Worm (Caenorhabditis elegans) whole organism, L4 larva: ENCODE data around the gene C04G6.6.

Source experiments
- D1046.2 ChIP-seq: fragments of 200-800 bp; sonication (Bioruptor generic); IDR thresholded peaks from 2 replicates; pipeline ENCODE4 v1.3.6; 2022; ENCODE audit warnings: missing genetic modification characterization, missing compliant biosample characterization
- F10B5.3 ChIP-seq: sonication (generic microtip); optimal IDR thresholded peaks from 2 replicates; lab custom pipeline; 2016; ENCODE audit warnings: mild to moderate bottlenecking, missing genetic modification characterization, missing compliant biosample characterization
- F26F4.8 ChIP-seq: fragments of 200-800 bp; sonication (Bioruptor generic); conservative IDR thresholded peaks from 2 replicates; pipeline ENCODE4 v1.3.6; 2022; ENCODE audit warnings: missing genetic modification characterization, missing compliant biosample characterization
- F49E8.2 ChIP-seq: sonication (generic microtip); optimal IDR thresholded peaks from 2 replicates; lab custom pipeline; 2016; ENCODE audit warnings: missing compliant biosample characterization, mild to moderate bottlenecking, missing genetic modification characterization, borderline replicate concordance
- R02D3.7 ChIP-seq: fragments of 150-350 bp; sonication (generic microtip); optimal IDR thresholded peaks from 3 replicates; lab custom pipeline; 2014; ENCODE audit warnings: missing biosample characterization, missing genetic modification characterization
- T20F7.1 ChIP-seq: fragments of 200-800 bp; sonication (Bioruptor generic); optimal IDR thresholded peaks from 2 replicates; lab custom pipeline; 2018; ENCODE audit warnings: mild to moderate bottlenecking, missing genetic modification characterization, missing compliant biosample characterization
- T26A8.4 ChIP-seq: fragments of 200-800 bp; sonication (Bioruptor generic); IDR thresholded peaks from 2 replicates; pipeline ENCODE4 v1.3.6; 2022; ENCODE audit warnings: missing genetic modification characterization, missing compliant biosample characterization
- Y105C5A.15 ChIP-seq: fragments of 200-800 bp; sonication (Bioruptor generic); IDR thresholded peaks from 2 replicates; pipeline ENCODE4 v1.3.6; 2022; ENCODE audit warnings: missing genetic modification characterization, missing compliant biosample characterization
- ZK337.2 ChIP-seq: fragments of 200-800 bp; sonication (Bioruptor generic); IDR thresholded peaks from 2 replicates; pipeline ENCODE4 v1.3.6; 2022; ENCODE audit warnings: missing genetic modification reagents, missing genetic modification characterization, missing compliant biosample characterization
- attf-4 ChIP-seq: sonication (generic microtip); optimal IDR thresholded peaks from 3 replicates; lab custom pipeline; 2017; ENCODE audit warnings: missing biosample characterization, missing genetic modification characterization
- ceh-62 ChIP-seq: sonication (generic microtip); optimal IDR thresholded peaks from 2 replicates; lab custom pipeline; 2017; ENCODE audit warnings: missing biosample characterization, missing genetic modification characterization
- ceh-82 ChIP-seq: sonication (generic microtip); optimal IDR thresholded peaks from 2 replicates; lab custom pipeline; 2017; ENCODE audit warnings: missing biosample characterization, missing genetic modification characterization
- daf-12 ChIP-seq: fragments of 150-350 bp; optimal IDR thresholded peaks from 2 replicates; lab custom pipeline; 2014; ENCODE audit warnings: missing biosample characterization, missing genetic modification reagents, missing genetic modification characterization
- daf-16 ChIP-seq, 3 experiments: sonication (generic microtip); optimal IDR thresholded peaks; 2 replicates each; lab custom pipeline; 2016 to 2017; ENCODE audit warnings: missing genetic modification characterization in 3 of 3, missing genetic modification reagents in 3 of 3, mild to moderate bottlenecking in 2 of 3, missing compliant biosample characterization in 2 of 3, missing biosample characterization in 1 of 3, moderate library complexity in 1 of 3
- daf-19 ChIP-seq: fragments of 200-800 bp; sonication (Bioruptor generic); conservative IDR thresholded peaks from 2 replicates; pipeline ENCODE4 v1.3.6; 2022; ENCODE audit warnings: missing genetic modification characterization, missing compliant biosample characterization
- dmd-9 ChIP-seq: fragments of 200-800 bp; sonication (Bioruptor generic); IDR thresholded peaks from 2 replicates; pipeline ENCODE4 v1.3.6; 2022; ENCODE audit warnings: missing genetic modification reagents, missing genetic modification characterization, missing compliant biosample characterization
- dpl-1 ChIP-seq: fragments of 150-350 bp; optimal IDR thresholded peaks from 2 replicates; lab custom pipeline; 2014; ENCODE audit warnings: missing biosample characterization, missing genetic modification reagents, missing genetic modification characterization
- hif-1 ChIP-seq, 2 experiments: sonication (generic microtip); optimal IDR thresholded peaks; 2 replicates each; lab custom pipeline; 2016 to 2017; ENCODE audit warnings: missing compliant biosample characterization in 2 of 2, missing genetic modification characterization in 2 of 2, missing genetic modification reagents in 2 of 2, missing genotype in 2 of 2, mild to moderate bottlenecking in 1 of 2
- hlh-30 ChIP-seq: sonication (generic microtip); optimal IDR thresholded peaks from 2 replicates; lab custom pipeline; 2017; ENCODE audit warnings: antibody characterized with exemption, mild to moderate bottlenecking, missing genetic modification characterization, missing compliant biosample characterization; ENCODE audit not compliant: insufficient read depth
- lin-13 ChIP-seq: fragments of 150-350 bp; optimal IDR thresholded peaks from 2 replicates; lab custom pipeline; 2014; ENCODE audit warnings: missing biosample characterization, missing genetic modification reagents, missing genetic modification characterization
- lin-38 ChIP-seq: fragments of 200-800 bp; sonication (Bioruptor generic); IDR thresholded peaks from 2 replicates; pipeline ENCODE4 v1.3.6; 2022; ENCODE audit warnings: missing genetic modification reagents, missing genetic modification characterization, missing compliant biosample characterization
- lsy-2 ChIP-seq, 2 experiments: fragments of 150-350 bp in 1 of 2; sonication (generic microtip) in 1 of 2; optimal IDR thresholded peaks; 2 replicates each; lab custom pipeline; 2014 to 2017; ENCODE audit warnings: missing biosample characterization in 2 of 2, missing genetic modification characterization in 2 of 2
- madf-5 ChIP-seq, 2 experiments: fragments of 200-800 bp; sonication (Bioruptor generic); IDR thresholded peaks; 2 replicates each; pipeline ENCODE4 v1.3.6; 2022; ENCODE audit warnings: missing compliant biosample characterization in 2 of 2, missing genetic modification characterization in 2 of 2
- madf-9 ChIP-seq: fragments of 200-800 bp; sonication (Bioruptor generic); conservative IDR thresholded peaks from 2 replicates; pipeline ENCODE4 v1.3.6; 2022; ENCODE audit warnings: missing genetic modification reagents, missing genetic modification characterization, missing compliant biosample characterization
- mep-1 ChIP-seq: fragments of 150-350 bp; sonication (generic microtip); optimal IDR thresholded peaks from 3 replicates; lab custom pipeline; 2014; ENCODE audit warnings: missing biosample characterization, missing genetic modification characterization
- mxl-2 ChIP-seq: fragments of 200-800 bp; sonication (Bioruptor generic); conservative IDR thresholded peaks from 2 replicates; pipeline ENCODE4 v1.3.6; 2022; ENCODE audit warnings: missing genetic modification reagents, missing genetic modification characterization, missing compliant biosample characterization
- mxl-3 ChIP-seq: fragments of 200-800 bp; sonication (Bioruptor generic); optimal IDR thresholded peaks from 2 replicates; lab custom pipeline; 2018; ENCODE audit warnings: mild to moderate bottlenecking, missing genetic modification characterization, missing compliant biosample characterization
- nhr-10 ChIP-seq: fragments of 150-350 bp; optimal IDR thresholded peaks from 2 replicates; lab custom pipeline; 2014; ENCODE audit warnings: missing biosample characterization, missing genetic modification characterization
- nhr-11 ChIP-seq: fragments of 150-350 bp; optimal IDR thresholded peaks from 2 replicates; lab custom pipeline; 2014; ENCODE audit warnings: missing biosample characterization, missing genetic modification characterization
- nhr-237 ChIP-seq: sonication (generic microtip); optimal IDR thresholded peaks from 2 replicates; lab custom pipeline; 2017; ENCODE audit warnings: missing biosample characterization, missing genetic modification characterization
- nhr-28 ChIP-seq: fragments of 150-350 bp; optimal IDR thresholded peaks from 2 replicates; lab custom pipeline; 2014; ENCODE audit warnings: missing biosample characterization, missing genetic modification characterization
- nhr-6 ChIP-seq: fragments of 150-350 bp; optimal IDR thresholded peaks from 2 replicates; lab custom pipeline; 2014; ENCODE audit warnings: missing biosample characterization, missing genetic modification characterization
- nhr-77 ChIP-seq: fragments of 150-350 bp; optimal IDR thresholded peaks from 2 replicates; lab custom pipeline; 2014; ENCODE audit warnings: missing biosample characterization, missing genetic modification characterization
- pha-4 ChIP-seq, 2 experiments: fragments of 150-350 bp in 1 of 2; fragments of 200-800 bp in 1 of 2; sonication (Bioruptor generic) in 1 of 2; IDR thresholded peaks in 1 of 2; optimal IDR thresholded peaks in 1 of 2; 2 replicates each; pipeline versions ENCODE4 v1.3.6 to Lab custom; 2014 to 2022; ENCODE audit warnings: missing genetic modification characterization in 2 of 2, missing genetic modification reagents in 2 of 2, missing biosample characterization in 1 of 2, missing compliant biosample characterization in 1 of 2
- php-3 ChIP-seq: fragments of 200-800 bp; sonication (Bioruptor generic); IDR thresholded peaks from 2 replicates; pipeline ENCODE4 v1.3.6; 2022; ENCODE audit warnings: missing genetic modification reagents, missing genetic modification characterization, missing compliant biosample characterization
- pqm-1 ChIP-seq: sonication (generic microtip); optimal IDR thresholded peaks from 2 replicates; lab custom pipeline; 2017; ENCODE audit warnings: missing biosample characterization, missing genetic modification characterization
- rbr-2 ChIP-seq: sonication (generic microtip); optimal IDR thresholded peaks from 2 replicates; lab custom pipeline; 2016; ENCODE audit warnings: missing genotype, missing genetic modification characterization, missing compliant biosample characterization
- sdz-12 ChIP-seq: fragments of 200-800 bp; sonication (Bioruptor generic); optimal IDR thresholded peaks from 2 replicates; lab custom pipeline; 2018; ENCODE audit warnings: mild to moderate bottlenecking, missing genetic modification characterization, missing compliant biosample characterization
- set-16 ChIP-seq: fragments of 200-800 bp; sonication (Bioruptor generic); IDR thresholded peaks from 2 replicates; pipeline ENCODE4 v1.3.6; 2022; ENCODE audit warnings: missing genetic modification reagents, missing genetic modification characterization, missing compliant biosample characterization
- skn-1 ChIP-seq: fragments of 150-350 bp; optimal IDR thresholded peaks from 2 replicates; lab custom pipeline; 2014; ENCODE audit warnings: missing biosample characterization, missing genetic modification characterization
- snpc-1.2 ChIP-seq: fragments of 200-800 bp; sonication (Bioruptor generic); IDR thresholded peaks from 2 replicates; pipeline ENCODE4 v1.3.6; 2022; ENCODE audit warnings: missing genetic modification reagents, missing genetic modification characterization, missing compliant biosample characterization
- snpc-4 ChIP-seq: fragments of 150-350 bp; optimal IDR thresholded peaks from 2 replicates; lab custom pipeline; 2014; ENCODE audit warnings: missing biosample characterization, missing genetic modification characterization
- spr-3 ChIP-seq: fragments of 200-800 bp; sonication (Bioruptor generic); optimal IDR thresholded peaks from 2 replicates; lab custom pipeline; 2018; ENCODE audit warnings: mild to moderate bottlenecking, missing genetic modification characterization, missing compliant biosample characterization
- tag-97 ChIP-seq: fragments of 200-800 bp; sonication (Bioruptor generic); IDR thresholded peaks from 2 replicates; pipeline ENCODE4 v1.3.6; 2022; ENCODE audit warnings: missing genetic modification characterization, missing compliant biosample characterization
- unc-130 ChIP-seq: sonication (generic microtip); optimal IDR thresholded peaks from 2 replicates; lab custom pipeline; 2016; ENCODE audit warnings: missing genetic modification reagents, missing genetic modification characterization, missing compliant biosample characterization
- unc-39 ChIP-seq: sonication (generic microtip); optimal IDR thresholded peaks from 2 replicates; lab custom pipeline; 2017; ENCODE audit warnings: missing biosample characterization, missing genetic modification characterization
- zfp-2 ChIP-seq: sonication (generic microtip); optimal IDR thresholded peaks from 2 replicates; lab custom pipeline; 2016; ENCODE audit warnings: mild to moderate bottlenecking, missing genetic modification characterization, missing compliant biosample characterization
- zfp-3 ChIP-seq: fragments of 200-800 bp; sonication (Bioruptor generic); conservative IDR thresholded peaks from 2 replicates; pipeline ENCODE4 v1.3.6; 2022; ENCODE audit warnings: missing genetic modification reagents, missing genetic modification characterization, missing compliant biosample characterization
- zip-2 ChIP-seq: fragments of 150-350 bp; optimal IDR thresholded peaks from 2 replicates; lab custom pipeline; 2014; ENCODE audit warnings: missing biosample characterization, missing genetic modification characterization
- ztf-11 ChIP-seq: fragments of 150-350 bp; optimal IDR thresholded peaks from 2 replicates; lab custom pipeline; 2014; ENCODE audit warnings: missing biosample characterization, missing genetic modification characterization
- ztf-7 ChIP-seq: fragments of 150-350 bp; optimal IDR thresholded peaks from 2 replicates; lab custom pipeline; 2014; ENCODE audit warnings: missing biosample characterization, missing genetic modification characterization

C04G6.6 gene

DNA sequence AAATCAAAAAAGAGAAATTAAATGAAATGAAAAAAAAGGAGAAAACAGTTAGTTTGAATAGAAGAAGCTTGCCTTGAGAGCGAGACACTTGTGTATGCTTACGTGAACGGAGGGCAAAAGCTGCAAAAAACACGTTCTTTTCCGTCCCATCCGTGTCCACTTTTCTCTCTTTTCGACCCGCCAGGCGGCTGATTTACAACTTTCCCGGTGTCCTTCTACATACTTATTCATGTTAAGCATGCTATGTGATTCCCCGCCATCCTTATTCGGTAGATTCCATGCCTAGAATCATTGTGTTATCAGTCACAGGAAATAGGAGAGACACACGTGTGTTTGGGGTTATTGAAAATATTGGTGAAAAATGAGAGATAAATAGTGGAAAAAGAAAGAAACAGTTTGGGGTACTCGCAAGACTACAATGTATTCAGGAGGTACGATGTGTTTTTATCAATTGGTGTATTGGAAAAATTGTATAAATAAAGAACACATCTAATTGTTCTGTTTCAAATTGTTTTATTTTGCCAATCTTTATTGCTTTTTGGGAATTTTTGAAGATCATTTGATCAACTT lies 42.5 kb upstream of the C04G6.6 start, which contains the start of gene nas-29:
nas-29 (minus strand) TSS at position 92 of the 570 bp plus-strand sequence.
- TF ChIP-seq D1046.2 (GFP tag; lab: Robert Waterston, UW) (no peak), nhr-11 (tag; lab: Kevin White, UChicago) (no peak), spr-3 (GFP tag; lab: Kevin White, UChicago) (no peak), T26A8.4 (no peak), pha-4 (GFP tag; IDR thresholded peaks at IDR 0.05; lab: Robert Waterston, UW) (no peak), pha-4 (tag; optimal IDR thresholded peaks at IDR 0.05; lab: Kevin White, UChicago) (no peak), attf-4 (tag; lab: Kevin White, UChicago) (no peak), F10B5.3 (tag; lab: Kevin White, UChicago) (no peak), nhr-237 (tag; lab: Kevin White, UChicago) (no peak), F26F4.8 (GFP tag; lab: Robert Waterston, UW) (no peak), set-16 (GFP tag; lab: Robert Waterston, UW) (no peak), tag-97 (no peak), php-3 (GFP tag; lab: Robert Waterston, UW) (no peak), zfp-2 (tag; lab: Kevin White, UChicago) (no peak), unc-39 (tag; lab: Kevin White, UChicago) (no peak), mxl-3 (GFP tag; lab: Kevin White, UChicago) (peak; percentile 93), ceh-62 (tag; lab: Kevin White, UChicago) (no peak), lin-38 (no peak), rbr-2 (tag; lab: Kevin White, UChicago) (no peak), hif-1 (tag; optimal IDR thresholded peaks at IDR 0.05; lab: Kevin White, UChicago) (no peak), dmd-9 (GFP tag; lab: Robert Waterston, UW) (no peak), daf-12 (tag; lab: Kevin White, UChicago) (no peak), nhr-10 (tag; lab: Kevin White, UChicago) (no peak), ZK337.2 (GFP tag; lab: Robert Waterston, UW) (no peak), pqm-1 (tag; lab: Kevin White, UChicago) (peak; percentile 81), nhr-28 (tag; lab: Kevin White, UChicago) (peak; percentile 97), T20F7.1 (GFP tag; lab: Kevin White, UChicago) (no peak), unc-130 (GFP tag; lab: Kevin White, UChicago) (no peak), Y105C5A.15 (GFP tag; lab: Robert Waterston, UW) (no peak), skn-1 (no peak), daf-19 (GFP tag; lab: Robert Waterston, UW) (no peak), madf-5 (GFP tag; IDR thresholded peaks at IDR 0.05; lab: Robert Waterston, UW) (no peak), zip-2 (tag; lab: Kevin White, UChicago) (no peak), nhr-6 (tag; lab: Kevin White, UChicago) (no peak), mxl-2 (GFP tag; lab: Robert Waterston, UW) (no peak), lsy-2 (tag; optimal IDR thresholded peaks at IDR 0.05; lab: Kevin White, UChicago) (no peak), R02D3.7 (tag; lab: Kevin White, UChicago) (no peak), hlh-30 (tag; lab: Kevin White, UChicago) (peak; percentile 49), madf-9 (GFP tag; lab: Robert Waterston, UW) (no peak), ceh-82 (no peak), daf-16 (GFP tag; optimal IDR thresholded peaks at IDR 0.05; lab: Kevin White, UChicago) (no peak), daf-16 (tag; optimal IDR thresholded peaks at IDR 0.05; lab: Kevin White, UChicago) (peak; percentile 82), zfp-3 (GFP tag; lab: Robert Waterston, UW) (no peak), sdz-12 (GFP tag; lab: Kevin White, UChicago) (no peak), dpl-1 (no peak), nhr-77 (tag; lab: Kevin White, UChicago) (peak; percentile 76), mep-1 (tag; lab: Kevin White, UChicago) (no peak), ztf-7 (tag; lab: Kevin White, UChicago) (no peak), lin-13 (no peak), snpc-4 (tag; lab: Kevin White, UChicago) (no peak), F49E8.2 (tag; lab: Kevin White, UChicago) (no peak), ztf-11 (tag; lab: Kevin White, UChicago) (no peak), snpc-1.2 (GFP tag; lab: Robert Waterston, UW) (no peak)
